Fruit fly (Drosophila melanogaster) whole organism, embryonic: ENCODE data around the gene CG14442.

ENCODE experiments used
- CG10267 ChIP-seq: fragments of 200-800 bp; sonication (Bioruptor generic); optimal IDR thresholded peaks from 2 replicates; lab custom pipeline; 2018; ENCODE audit warnings: missing biosample characterization, mild to moderate bottlenecking, missing genetic modification characterization, moderate library complexity
- CG11398 ChIP-seq: fragments of 200-800 bp; sonication (Bioruptor generic); optimal IDR thresholded peaks from 2 replicates; lab custom pipeline; 2016; ENCODE audit warnings: missing biosample characterization, missing genetic modification characterization
- CG12219 ChIP-seq: fragments of 200-800 bp; sonication (Bioruptor generic); optimal IDR thresholded peaks from 3 replicates; lab custom pipeline; 2018; ENCODE audit warnings: missing biosample characterization, mild to moderate bottlenecking, missing genetic modification characterization
- CG12659 ChIP-seq: fragments of 200-800 bp; sonication (Bioruptor generic); optimal IDR thresholded peaks from 3 replicates; lab custom pipeline; 2017; ENCODE audit warnings: mild to moderate bottlenecking, missing biosample characterization, missing genetic modification reagents, missing genetic modification characterization
- CG12744 ChIP-seq: fragments of 200-800 bp; sonication (Bioruptor generic); optimal IDR thresholded peaks from 2 replicates; lab custom pipeline; 2016; ENCODE audit warnings: missing biosample characterization, missing genetic modification characterization
- CG13424 ChIP-seq: fragments of 200-800 bp; sonication (Bioruptor generic); optimal IDR thresholded peaks from 2 replicates; lab custom pipeline; 2019; ENCODE audit warnings: missing biosample characterization, mild to moderate bottlenecking, missing genetic modification characterization, moderate library complexity
- CG14860 ChIP-seq: fragments of 200-800 bp; sonication (Bioruptor generic); IDR thresholded peaks from 3 replicates; pipeline ENCODE4 v1.3.6; 2022; ENCODE audit warnings: missing biosample characterization, missing genetic modification characterization; ENCODE audit not compliant: partially characterized antibody
- CG1602 ChIP-seq: fragments of 200-800 bp; sonication (Bioruptor generic); optimal IDR thresholded peaks from 3 replicates; lab custom pipeline; 2016; ENCODE audit warnings: missing biosample characterization, missing genetic modification characterization
- CG18011 ChIP-seq: fragments of 200-800 bp; sonication (Bioruptor generic); optimal IDR thresholded peaks from 2 replicates; lab custom pipeline; 2017; ENCODE audit warnings: missing biosample characterization, missing genetic modification characterization, mild to moderate bottlenecking, moderate library complexity, missing genotype
- CG30020 ChIP-seq: fragments of 200-800 bp; optimal IDR thresholded peaks from 2 replicates; lab custom pipeline; 2019; ENCODE audit warnings: missing biosample characterization, mild to moderate bottlenecking, missing genetic modification characterization, moderate library complexity
- CG3995 ChIP-seq: fragments of 200-800 bp; sonication (Bioruptor generic); optimal IDR thresholded peaks from 3 replicates; lab custom pipeline; 2016; ENCODE audit warnings: missing biosample characterization, missing genetic modification characterization
- CG4328 ChIP-seq: fragments of 200-800 bp; sonication (Bioruptor generic); optimal IDR thresholded peaks from 3 replicates; lab custom pipeline; 2017; ENCODE audit warnings: missing biosample characterization, missing genetic modification reagents, missing genetic modification characterization
- CG4707 ChIP-seq: fragments of 200-800 bp; sonication (Bioruptor generic); optimal IDR thresholded peaks from 2 replicates; lab custom pipeline; 2018; ENCODE audit warnings: missing biosample characterization, mild to moderate bottlenecking, missing genetic modification characterization, moderate library complexity
- CG6175 ChIP-seq: fragments of 200-800 bp; sonication (Bioruptor generic); IDR thresholded peaks from 3 replicates; pipeline ENCODE4 v1.3.6; 2022; ENCODE audit warnings: missing biosample characterization, missing genetic modification characterization
- CG8089 ChIP-seq: fragments of 200-800 bp; sonication (Bioruptor generic); optimal IDR thresholded peaks from 3 replicates; lab custom pipeline; 2016; ENCODE audit warnings: missing biosample characterization, missing genetic modification characterization
- CG8388 ChIP-seq: fragments of 200-800 bp; sonication (Bioruptor generic); optimal IDR thresholded peaks from 2 replicates; lab custom pipeline; 2019; ENCODE audit warnings: missing biosample characterization, mild to moderate bottlenecking, missing genetic modification characterization, moderate library complexity
- CG8944 ChIP-seq: fragments of 200-800 bp; sonication (Bioruptor generic); optimal IDR thresholded peaks from 3 replicates; lab custom pipeline; 2016; ENCODE audit warnings: missing biosample characterization, missing genetic modification characterization
- CG9797 ChIP-seq: fragments of 200-800 bp; sonication (Bioruptor generic); optimal IDR thresholded peaks from 3 replicates; lab custom pipeline; 2018; ENCODE audit warnings: missing biosample characterization, mild to moderate bottlenecking, missing genetic modification characterization
- E2f1 ChIP-seq: fragments of 200-800 bp; sonication (Bioruptor generic); IDR thresholded peaks from 2 replicates; pipeline ENCODE4 v1.3.6; 2022; ENCODE audit warnings: missing biosample characterization, missing genetic modification characterization
- Fer1 ChIP-seq: fragments of 200-800 bp; sonication (Bioruptor generic); optimal IDR thresholded peaks from 2 replicates; lab custom pipeline; 2017; ENCODE audit warnings: missing biosample characterization, mild to moderate bottlenecking, missing genetic modification characterization
- Gsc ChIP-seq: fragments of 200-800 bp; sonication (Bioruptor generic); IDR thresholded peaks from 2 replicates; pipeline ENCODE4 v1.3.6; 2022; ENCODE audit warnings: missing biosample characterization, missing genetic modification characterization
- HLH3B ChIP-seq: fragments of 200-800 bp; sonication (Bioruptor generic); IDR thresholded peaks from 2 replicates; pipeline ENCODE4 v1.3.6; 2022; ENCODE audit warnings: missing biosample characterization, missing genetic modification characterization
- Mes4 ChIP-seq: fragments of 200-800 bp; sonication (Bioruptor generic); optimal IDR thresholded peaks from 2 replicates; lab custom pipeline; 2016; ENCODE audit warnings: missing biosample characterization, missing genetic modification characterization
- Nf-YA ChIP-seq: fragments of 200-800 bp; sonication (Bioruptor generic); IDR thresholded peaks from 2 replicates; pipeline ENCODE4 v1.3.6; 2022; ENCODE audit warnings: missing biosample characterization, missing genetic modification characterization
- Spps ChIP-seq: fragments of 200-800 bp; sonication (Bioruptor generic); optimal IDR thresholded peaks from 2 replicates; lab custom pipeline; 2018; ENCODE audit warnings: missing biosample characterization, mild to moderate bottlenecking, missing genetic modification characterization
- Sry-δ ChIP-seq: fragments of 200-800 bp; sonication (Bioruptor generic); optimal IDR thresholded peaks from 2 replicates; lab custom pipeline; 2016; ENCODE audit warnings: missing biosample characterization, missing genetic modification characterization
- al ChIP-seq: fragments of 200-800 bp; sonication (Bioruptor generic); IDR thresholded peaks from 2 replicates; pipeline ENCODE4 v1.3.6; 2022; ENCODE audit warnings: missing biosample characterization, missing genetic modification characterization
- amos ChIP-seq: fragments of 200-800 bp; sonication (Bioruptor generic); IDR thresholded peaks from 2 replicates; pipeline ENCODE4 v1.3.6; 2022; ENCODE audit warnings: missing biosample characterization, missing genetic modification characterization; ENCODE audit not compliant: partially characterized antibody
- bcd ChIP-seq: fragments of 200-800 bp; sonication (Bioruptor generic); optimal IDR thresholded peaks from 2 replicates; lab custom pipeline; 2017; ENCODE audit warnings: missing biosample characterization, mild to moderate bottlenecking, missing genetic modification characterization
- br ChIP-seq: fragments of >200 bp; optimal IDR thresholded peaks from 2 replicates; lab custom pipeline; 2017
- dimm ChIP-seq: fragments of 200-800 bp; sonication (Bioruptor generic); IDR thresholded peaks from 2 replicates; pipeline ENCODE4 v1.3.6; 2022; ENCODE audit warnings: missing biosample characterization, missing genetic modification characterization
- dm ChIP-seq: fragments of 200-800 bp; sonication (Bioruptor generic); optimal IDR thresholded peaks from 3 replicates; lab custom pipeline; 2016; ENCODE audit warnings: missing biosample characterization, missing genetic modification characterization
- emc ChIP-seq: fragments of 200-800 bp; sonication (Bioruptor generic); optimal IDR thresholded peaks from 2 replicates; lab custom pipeline; 2016; ENCODE audit warnings: missing biosample characterization, missing genetic modification characterization
- eve ChIP-seq, 2 experiments: fragments of >200 bp; optimal IDR thresholded peaks; 2 replicates each; lab custom pipeline; 2017; ENCODE audit warnings: missing biosample characterization in 2 of 2, missing genetic modification characterization in 2 of 2
- ewg ChIP-seq: fragments of 200-800 bp; sonication (Bioruptor generic); optimal IDR thresholded peaks from 3 replicates; lab custom pipeline; 2017; ENCODE audit warnings: mild to moderate bottlenecking, missing biosample characterization, missing genetic modification reagents, missing genetic modification characterization
- ftz-f1 ChIP-seq: fragments of 200-800 bp; sonication (Bioruptor generic); optimal IDR thresholded peaks from 2 replicates; lab custom pipeline; 2016; ENCODE audit warnings: missing biosample characterization, missing genetic modification characterization
- grau ChIP-seq: fragments of 200-800 bp; optimal IDR thresholded peaks from 3 replicates; lab custom pipeline; 2019; ENCODE audit warnings: missing biosample characterization, mild to moderate bottlenecking, missing genetic modification characterization, moderate library complexity
- grn ChIP-seq: fragments of 200-800 bp; sonication (Bioruptor generic); optimal IDR thresholded peaks from 3 replicates; lab custom pipeline; 2017; ENCODE audit warnings: missing biosample characterization, missing genetic modification characterization
- gsb ChIP-seq: fragments of 200-800 bp; sonication (Bioruptor generic); IDR thresholded peaks from 2 replicates; pipeline ENCODE4 v1.3.6; 2022; ENCODE audit warnings: missing biosample characterization, missing genetic modification characterization
- ind ChIP-seq: fragments of 200-800 bp; sonication (Bioruptor generic); optimal IDR thresholded peaks from 3 replicates; lab custom pipeline; 2016; ENCODE audit warnings: missing biosample characterization, missing genetic modification characterization
- klu ChIP-seq: fragments of 200-800 bp; sonication (Bioruptor generic); IDR thresholded peaks from 2 replicates; pipeline ENCODE4 v1.3.6; 2022; ENCODE audit warnings: missing biosample characterization, missing genetic modification characterization
- kni ChIP-seq: fragments of 200-800 bp; sonication (Bioruptor generic); optimal IDR thresholded peaks from 3 replicates; lab custom pipeline; 2017; ENCODE audit warnings: mild to moderate bottlenecking, missing biosample characterization, missing genetic modification reagents, missing genetic modification characterization
- luna ChIP-seq: fragments of 200-800 bp; sonication (Bioruptor generic); optimal IDR thresholded peaks from 2 replicates; lab custom pipeline; 2016; ENCODE audit warnings: missing biosample characterization, missing genetic modification characterization
- odd ChIP-seq: fragments of 200-800 bp; sonication (Bioruptor generic); optimal IDR thresholded peaks from 2 replicates; lab custom pipeline; 2017; ENCODE audit warnings: missing biosample characterization, mild to moderate bottlenecking, missing genetic modification characterization
- pnt ChIP-seq: fragments of 200-800 bp; sonication (Bioruptor generic); optimal IDR thresholded peaks from 3 replicates; lab custom pipeline; 2016; ENCODE audit warnings: missing biosample characterization, missing genetic modification characterization
- pum ChIP-seq: fragments of 200-800 bp; sonication (Bioruptor generic); optimal IDR thresholded peaks from 2 replicates; lab custom pipeline; 2016; ENCODE audit warnings: missing biosample characterization, missing genetic modification characterization
- repo ChIP-seq: fragments of 200-800 bp; sonication (Bioruptor generic); optimal IDR thresholded peaks from 2 replicates; lab custom pipeline; 2016; ENCODE audit warnings: missing biosample characterization, missing genetic modification characterization
- sens-2 ChIP-seq: fragments of 200-800 bp; sonication (Bioruptor generic); IDR thresholded peaks from 2 replicates; pipeline ENCODE4 v1.3.6; 2022; ENCODE audit warnings: missing biosample characterization, missing genetic modification characterization
- tx ChIP-seq: fragments of 200-800 bp; sonication (Bioruptor generic); optimal IDR thresholded peaks from 2 replicates; lab custom pipeline; 2016; ENCODE audit warnings: missing biosample characterization, missing genetic modification characterization
- vvl ChIP-seq: fragments of 200-800 bp; sonication (Bioruptor generic); IDR thresholded peaks from 2 replicates; pipeline ENCODE4 v1.3.6; 2022; ENCODE audit warnings: missing biosample characterization, missing genetic modification characterization
- wdn ChIP-seq: fragments of 200-800 bp; sonication (Bioruptor generic); IDR thresholded peaks from 2 replicates; pipeline ENCODE4 v1.3.6; 2022; ENCODE audit warnings: missing biosample characterization, missing genetic modification characterization
- wek ChIP-seq: fragments of 200-800 bp; sonication (Bioruptor generic); optimal IDR thresholded peaks from 3 replicates; lab custom pipeline; 2018; ENCODE audit warnings: missing biosample characterization, mild to moderate bottlenecking, missing genetic modification characterization, moderate library complexity
- zf30C ChIP-seq: fragments of 200-800 bp; sonication (Bioruptor generic); optimal IDR thresholded peaks from 3 replicates; lab custom pipeline; 2018; ENCODE audit warnings: missing biosample characterization, mild to moderate bottlenecking, missing genetic modification characterization

The CG14442 gene

dm6 chrX:6719968-6720367, 25.2 kb upstream of the CG14442 start (continued):
- no peak for TF ChIP-seq pnt (GFP tag; lab: Kevin White, UChicago)
- TF ChIP-seq CG12744 (GFP tag; lab: Kevin White, UChicago): no peak
- no peak for TF ChIP-seq grau
- no peak for TF ChIP-seq bcd
- no peak for TF ChIP-seq CG8089 (GFP tag; lab: Kevin White, UChicago)
- peak; percentile 24; the same call in 1 of the 2 replicates for TF ChIP-seq al (GFP tag; lab: Robert Waterston, UW)
- no peak for TF ChIP-seq repo
- no peak for TF ChIP-seq kni (GFP tag; lab: Kevin White, UChicago)
- TF ChIP-seq CG13424: no peak
- TF ChIP-seq odd (GFP tag; lab: Kevin White, UChicago): no peak
- no peak for TF ChIP-seq wdn (GFP tag; lab: Robert Waterston, UW)
- no peak for TF ChIP-seq E2f1 (GFP tag; lab: Robert Waterston, UW)
- TF ChIP-seq dimm (GFP tag; lab: Robert Waterston, UW): no peak
- no peak for TF ChIP-seq CG12659
- TF ChIP-seq ewg (GFP tag; lab: Kevin White, UChicago): no peak
- no peak for TF ChIP-seq amos (GFP tag; lab: Robert Waterston, UW)
- TF ChIP-seq CG9797 (GFP tag; lab: Kevin White, UChicago): no peak
- no peak for TF ChIP-seq luna (GFP tag; lab: Kevin White, UChicago)
- no peak for TF ChIP-seq br
- TF ChIP-seq zf30C: no peak
- no peak for TF ChIP-seq dm (GFP tag; lab: Kevin White, UChicago)
- peak; percentile 20 for TF ChIP-seq wek (GFP tag; lab: Kevin White, UChicago)
- no peak for TF ChIP-seq CG6175 (GFP tag; lab: Robert Waterston, UW)
- TF ChIP-seq CG4328: peak; percentile 34
- TF ChIP-seq Mes4 (GFP tag; lab: Kevin White, UChicago): no peak
- TF ChIP-seq grn (GFP tag; lab: Kevin White, UChicago): no peak
- TF ChIP-seq Fer1 (GFP tag; lab: Kevin White, UChicago): peak; percentile 39
- no peak for TF ChIP-seq Gsc (GFP tag; lab: Robert Waterston, UW)
- TF ChIP-seq CG8944: no peak
- no peak for TF ChIP-seq pum (GFP tag; lab: Kevin White, UChicago)
- TF ChIP-seq sens-2: no peak
- TF ChIP-seq CG30020 (tag; lab: Kevin White, UChicago): no peak
- TF ChIP-seq emc (GFP tag; lab: Kevin White, UChicago): no peak
- no peak for TF ChIP-seq klu (GFP tag; lab: Robert Waterston, UW)
- TF ChIP-seq CG4707: no peak
- TF ChIP-seq Sry-δ: no peak
- no peak for TF ChIP-seq tx (GFP tag; lab: Kevin White, UChicago)
- TF ChIP-seq Spps (tag; lab: Kevin White, UChicago): no peak
- no peak for TF ChIP-seq ind (GFP tag; lab: Kevin White, UChicago)
- no peak for TF ChIP-seq CG1602
- no peak for TF ChIP-seq HLH3B (GFP tag; lab: Robert Waterston, UW)
- no peak for TF ChIP-seq CG14860 (GFP tag; lab: Robert Waterston, UW)
- TF ChIP-seq CG11398 (GFP tag; lab: Kevin White, UChicago): no peak
- TF ChIP-seq eve (GFP tag; optimal IDR thresholded peaks at IDR 0.05; lab: Kevin White, UChicago): no peak
- TF ChIP-seq vvl: peak; percentile 29; the same call in 1 of the 2 replicates
- no peak for TF ChIP-seq CG3995 (GFP tag; lab: Kevin White, UChicago)
- no peak for TF ChIP-seq Nf-YA (GFP tag; lab: Robert Waterston, UW)
- no peak for TF ChIP-seq gsb (GFP tag; lab: Robert Waterston, UW)
- no peak for TF ChIP-seq ftz-f1 (GFP tag; lab: Kevin White, UChicago)
- TF ChIP-seq CG8388 (GFP tag; lab: Kevin White, UChicago): no peak
- no peak for TF ChIP-seq CG12219 (GFP tag; lab: Kevin White, UChicago)
- no peak for TF ChIP-seq CG10267 (tag; lab: Kevin White, UChicago)
- no peak for TF ChIP-seq CG18011 (GFP tag; lab: Kevin White, UChicago)
